Fruit fly (Drosophila melanogaster) whole organism, embryonic: ENCODE measurements around the gene mRpL15.

ENCODE experiments used
- Asciz ChIP-seq: fragments of 200-800 bp; sonication (Bioruptor generic); optimal IDR thresholded peaks from 2 replicates; lab custom pipeline; 2017; ENCODE audit warnings: missing biosample characterization, mild to moderate bottlenecking, missing genetic modification characterization, missing genetic modification reagents
- Atf6 ChIP-seq: fragments of 200-800 bp; sonication (Bioruptor generic); IDR thresholded peaks from 2 replicates; pipeline ENCODE4 v1.3.6; 2022; ENCODE audit warnings: missing biosample characterization, missing genetic modification characterization
- Bdp1 ChIP-seq: fragments of 200-800 bp; sonication (Bioruptor generic); optimal IDR thresholded peaks from 3 replicates; lab custom pipeline; 2016; ENCODE audit warnings: missing biosample characterization, missing genetic modification characterization
- CG10274 ChIP-seq: fragments of 200-800 bp; sonication (Bioruptor generic); optimal IDR thresholded peaks from 3 replicates; lab custom pipeline; 2017; ENCODE audit warnings: missing biosample characterization, mild to moderate bottlenecking, missing genetic modification characterization
- CG12391 ChIP-seq: fragments of 200-800 bp; sonication (Bioruptor generic); optimal IDR thresholded peaks from 3 replicates; lab custom pipeline; 2018; ENCODE audit warnings: missing biosample characterization, mild to moderate bottlenecking, missing genetic modification characterization, moderate library complexity
- CG12942 ChIP-seq: fragments of 200-800 bp; sonication (Bioruptor generic); optimal IDR thresholded peaks from 3 replicates; lab custom pipeline; 2016; ENCODE audit warnings: missing biosample characterization, missing genetic modification characterization
- CG14441 ChIP-seq: fragments of 200-800 bp; sonication (Bioruptor generic); IDR thresholded peaks from 2 replicates; pipeline ENCODE4 v1.3.6; 2022; ENCODE audit warnings: missing biosample characterization, missing genetic modification characterization
- CG1529 ChIP-seq: fragments of 200-800 bp; sonication (Bioruptor generic); optimal IDR thresholded peaks from 3 replicates; lab custom pipeline; 2018; ENCODE audit warnings: missing biosample characterization, missing genetic modification characterization
- CG15479 ChIP-seq: fragments of 200-800 bp; sonication (Bioruptor generic); optimal IDR thresholded peaks from 3 replicates; lab custom pipeline; 2019; ENCODE audit warnings: missing biosample characterization, mild to moderate bottlenecking, missing genetic modification characterization, moderate library complexity
- CG16813 ChIP-seq: fragments of 200-800 bp; sonication (Bioruptor generic); IDR thresholded peaks from 3 replicates; pipeline ENCODE4 v1.3.6; 2022; ENCODE audit warnings: missing biosample characterization, missing genetic modification characterization; ENCODE audit not compliant: partially characterized antibody
- CG18599 ChIP-seq: fragments of 200-800 bp; sonication (Bioruptor generic); optimal IDR thresholded peaks from 3 replicates; lab custom pipeline; 2017; ENCODE audit warnings: missing biosample characterization, missing genetic modification characterization, mild to moderate bottlenecking, moderate library complexity, missing genetic modification reagents
- CG31441 ChIP-seq: fragments of 200-800 bp; sonication (Bioruptor generic); IDR thresholded peaks from 2 replicates; pipeline ENCODE4 v1.3.6; 2022; ENCODE audit warnings: missing biosample characterization, missing genetic modification characterization
- CG3726 ChIP-seq: fragments of 200-800 bp; sonication (Bioruptor generic); IDR thresholded peaks from 3 replicates; pipeline ENCODE4, ENCODE4 v1.3.6; 2022; ENCODE audit warnings: missing biosample characterization, missing genetic modification characterization
- CG4328 ChIP-seq: fragments of 200-800 bp; sonication (Bioruptor generic); optimal IDR thresholded peaks from 3 replicates; lab custom pipeline; 2017; ENCODE audit warnings: missing biosample characterization, missing genetic modification reagents, missing genetic modification characterization
- CG4820 ChIP-seq: fragments of 200-800 bp; sonication (Bioruptor generic); optimal IDR thresholded peaks from 3 replicates; lab custom pipeline; 2016; ENCODE audit warnings: missing biosample characterization, missing genetic modification characterization
- CG5180 ChIP-seq: fragments of 200-800 bp; sonication (Bioruptor generic); optimal IDR thresholded peaks from 3 replicates; lab custom pipeline; 2017; ENCODE audit warnings: missing biosample characterization, missing genetic modification characterization, mild to moderate bottlenecking, moderate library complexity, missing genetic modification reagents
- CG6254 ChIP-seq: fragments of 200-800 bp; sonication (Bioruptor generic); optimal IDR thresholded peaks from 3 replicates; lab custom pipeline; 2017; ENCODE audit warnings: mild to moderate bottlenecking, missing biosample characterization, missing genetic modification reagents, missing genetic modification characterization
- CG6765 ChIP-seq: fragments of 200-800 bp; sonication (Bioruptor generic); optimal IDR thresholded peaks from 3 replicates; lab custom pipeline; 2017; ENCODE audit warnings: missing biosample characterization, mild to moderate bottlenecking, missing genetic modification characterization
- CG7745 ChIP-seq: fragments of 200-800 bp; sonication (Bioruptor generic); optimal IDR thresholded peaks from 2 replicates; lab custom pipeline; 2018; ENCODE audit warnings: missing biosample characterization, mild to moderate bottlenecking, missing genetic modification characterization, moderate library complexity
- CHES-1-like ChIP-seq: fragments of 200-800 bp; sonication (Bioruptor generic); optimal IDR thresholded peaks from 2 replicates; lab custom pipeline; 2016; ENCODE audit warnings: missing biosample characterization, missing genetic modification characterization
- Camta ChIP-seq: fragments of 200-800 bp; sonication (Bioruptor generic); optimal IDR thresholded peaks from 2 replicates; lab custom pipeline; 2016; ENCODE audit warnings: missing biosample characterization, missing genetic modification characterization
- Dref ChIP-seq: fragments of 200-800 bp; sonication (Bioruptor generic); IDR thresholded peaks from 2 replicates; pipeline ENCODE4 v1.3.6; 2022; ENCODE audit warnings: missing biosample characterization, missing genetic modification characterization
- Drgx ChIP-seq: fragments of 200-800 bp; sonication (Bioruptor generic); IDR thresholded peaks from 2 replicates; pipeline ENCODE4 v1.3.6; 2022; ENCODE audit warnings: missing biosample characterization, missing genetic modification characterization
- HLH54F ChIP-seq: fragments of 200-800 bp; sonication (Bioruptor generic); optimal IDR thresholded peaks from 3 replicates; lab custom pipeline; 2016; ENCODE audit warnings: missing biosample characterization, missing genetic modification characterization
- Kr ChIP-seq: fragments of 200-800 bp; sonication (Bioruptor generic); optimal IDR thresholded peaks from 2 replicates; lab custom pipeline; 2017; ENCODE audit warnings: missing biosample characterization, mild to moderate bottlenecking, missing genetic modification characterization
- Lim3 ChIP-seq: fragments of 200-800 bp; sonication (Bioruptor generic); IDR thresholded peaks from 2 replicates; pipeline ENCODE4 v1.3.6; 2022; ENCODE audit warnings: missing biosample characterization, missing genetic modification characterization
- MTF-1 ChIP-seq: fragments of 200-800 bp; sonication (Bioruptor generic); optimal IDR thresholded peaks from 2 replicates; lab custom pipeline; 2018; ENCODE audit warnings: missing biosample characterization, mild to moderate bottlenecking, missing genetic modification characterization, borderline replicate concordance
- NC2α ChIP-seq: fragments of 200-800 bp; sonication (Bioruptor generic); optimal IDR thresholded peaks from 2 replicates; lab custom pipeline; 2016; ENCODE audit warnings: missing biosample characterization, missing genetic modification characterization
- NK7.1 ChIP-seq: fragments of 200-800 bp; sonication (Bioruptor generic); optimal IDR thresholded peaks from 3 replicates; lab custom pipeline; 2016; ENCODE audit warnings: missing biosample characterization, missing genetic modification characterization
- Neu2 ChIP-seq: fragments of 200-800 bp; sonication (Bioruptor generic); optimal IDR thresholded peaks from 3 replicates; lab custom pipeline; 2016; ENCODE audit warnings: missing biosample characterization, missing genetic modification characterization, borderline replicate concordance
- Nf-YC ChIP-seq: fragments of 200-800 bp; optimal IDR thresholded peaks from 3 replicates; lab custom pipeline; 2019; ENCODE audit warnings: missing biosample characterization, mild to moderate bottlenecking, missing genetic modification characterization, moderate library complexity
- Opbp ChIP-seq: fragments of 200-800 bp; sonication (Bioruptor generic); IDR thresholded peaks from 3 replicates; pipeline ENCODE4 v1.3.6; 2022; ENCODE audit warnings: missing biosample characterization, missing genetic modification characterization; ENCODE audit not compliant: partially characterized antibody
- Scr ChIP-seq: fragments of 200-800 bp; sonication (Bioruptor generic); IDR thresholded peaks from 2 replicates; pipeline ENCODE4 v1.3.6; 2022; ENCODE audit warnings: missing biosample characterization, missing genetic modification characterization; ENCODE audit not compliant: partially characterized antibody
- Side ChIP-seq: fragments of 200-800 bp; sonication (Bioruptor generic); optimal IDR thresholded peaks from 2 replicates; lab custom pipeline; 2016; ENCODE audit warnings: missing biosample characterization, missing genetic modification characterization
- Ssrp ChIP-seq: fragments of 200-800 bp; sonication (Bioruptor generic); optimal IDR thresholded peaks from 2 replicates; lab custom pipeline; 2018; ENCODE audit warnings: missing biosample characterization, mild to moderate bottlenecking, missing genetic modification characterization, moderate library complexity
- bowl ChIP-seq: fragments of 200-800 bp; sonication (Bioruptor generic); IDR thresholded peaks from 2 replicates; pipeline ENCODE4 v1.3.6; 2022; ENCODE audit warnings: missing biosample characterization, missing genetic modification characterization
- cad ChIP-seq: fragments of >200 bp; optimal IDR thresholded peaks from 2 replicates; lab custom pipeline; 2017; ENCODE audit warnings: missing biosample characterization, missing genetic modification characterization
- dmrt11E ChIP-seq: fragments of 200-800 bp; sonication (Bioruptor generic); optimal IDR thresholded peaks from 3 replicates; lab custom pipeline; 2018; ENCODE audit warnings: missing biosample characterization, mild to moderate bottlenecking, missing genetic modification characterization, moderate library complexity
- hb ChIP-seq: fragments of 200-800 bp; sonication (Bioruptor generic); IDR thresholded peaks from 3 replicates; pipeline ENCODE4 v1.3.6; 2022; ENCODE audit warnings: missing biosample characterization, missing genetic modification characterization; ENCODE audit not compliant: partially characterized antibody
- ind ChIP-seq: fragments of 200-800 bp; sonication (Bioruptor generic); optimal IDR thresholded peaks from 3 replicates; lab custom pipeline; 2016; ENCODE audit warnings: missing biosample characterization, missing genetic modification characterization
- peb ChIP-seq: fragments of 200-800 bp; sonication (Bioruptor generic); IDR thresholded peaks from 2 replicates; pipeline ENCODE4 v1.3.6; 2022; ENCODE audit warnings: missing biosample characterization, missing genetic modification characterization
- pfk ChIP-seq: fragments of 200-800 bp; sonication (Bioruptor generic); optimal IDR thresholded peaks from 2 replicates; lab custom pipeline; 2018; ENCODE audit warnings: missing biosample characterization, mild to moderate bottlenecking, missing genetic modification characterization, moderate library complexity
- pros ChIP-seq: fragments of 200-800 bp; sonication (Bioruptor generic); optimal IDR thresholded peaks from 3 replicates; lab custom pipeline; 2019; ENCODE audit warnings: missing biosample characterization, mild to moderate bottlenecking, missing genetic modification characterization, moderate library complexity
- pzg ChIP-seq: fragments of 200-800 bp; sonication (Bioruptor generic); optimal IDR thresholded peaks from 3 replicates; lab custom pipeline; 2018; ENCODE audit warnings: missing biosample characterization, mild to moderate bottlenecking, missing genetic modification characterization, moderate library complexity
- sr ChIP-seq: fragments of 200-800 bp; sonication (Bioruptor generic); IDR thresholded peaks from 3 replicates; pipeline ENCODE4 v1.3.6; 2022; ENCODE audit warnings: missing biosample characterization, missing genetic modification characterization
- tin ChIP-seq: fragments of 200-800 bp; sonication (Bioruptor generic); optimal IDR thresholded peaks from 3 replicates; lab custom pipeline; 2016; ENCODE audit warnings: missing biosample characterization, missing genetic modification characterization
- trem ChIP-seq: fragments of 200-800 bp; optimal IDR thresholded peaks from 3 replicates; lab custom pipeline; 2019; ENCODE audit warnings: missing biosample characterization, mild to moderate bottlenecking, missing genetic modification characterization, moderate library complexity

The mRpL15 gene

dm6 chr3L:20398243-20399222 is 37.5 kb downstream of the mRpL15 start (continued):
- TF ChIP-seq HLH54F (GFP tag; lab: Kevin White, UChicago) (peak; percentile 65), hb (no peak), bowl (GFP tag; lab: Robert Waterston, UW) (0 out of 2 replicates have a peak, but pooled peaks have one; percentile 13), CG6765 (GFP tag; lab: Kevin White, UChicago) (peak; percentile 78), Neu2 (GFP tag; lab: Kevin White, UChicago) (no peak), pzg (GFP tag; lab: Kevin White, UChicago) (no peak), CG12391 (peak; percentile 90), pfk (GFP tag; lab: Kevin White, UChicago) (no peak), NC2α (GFP tag; lab: Kevin White, UChicago) (peak; percentile 42), Kr (GFP tag; lab: Kevin White, UChicago) (no peak), trem (tag; lab: Kevin White, UChicago) (peak; percentile 77), CG18599 (GFP tag; lab: Kevin White, UChicago) (peak; percentile 85), cad (GFP tag; lab: Kevin White, UChicago) (no peak), CG14441 (peak; percentile 79), Camta (GFP tag; lab: Kevin White, UChicago) (peak; percentile 60), Ssrp (tag; lab: Kevin White, UChicago) (peak; percentile 86), MTF-1 (GFP tag; lab: Kevin White, UChicago) (no peak), CG15479 (GFP tag; lab: Kevin White, UChicago) (no peak), CG1529 (GFP tag; lab: Kevin White, UChicago) (peak; percentile 86), pros (no peak), CG7745 (tag; lab: Kevin White, UChicago) (no peak), Dref (GFP tag; lab: Robert Waterston, UW) (no peak), dmrt11E (tag; lab: Kevin White, UChicago) (peak; percentile 70), CG10274 (GFP tag; lab: Kevin White, UChicago) (peak; percentile 51), CG31441 (GFP tag; lab: Robert Waterston, UW) (peak; percentile 86), Asciz (GFP tag; lab: Kevin White, UChicago) (peak; percentile 89), CG5180 (GFP tag; lab: Kevin White, UChicago) (peak; percentile 74), CG3726 (GFP tag; lab: Robert Waterston, UW) (no peak), tin (peak; percentile 80), CG4328 (GFP tag; lab: Kevin White, UChicago) (peak; percentile 67), CG12942 (GFP tag; lab: Kevin White, UChicago) (peak; percentile 79), Opbp (GFP tag; lab: Robert Waterston, UW) (no peak), ind (GFP tag; lab: Kevin White, UChicago) (peak; percentile 85), Atf6 (GFP tag; lab: Robert Waterston, UW) (peak; percentile 84), Side (GFP tag; lab: Kevin White, UChicago) (peak; percentile 55), Nf-YC (tag; lab: Kevin White, UChicago) (peak; percentile 77), NK7.1 (GFP tag; lab: Kevin White, UChicago) (peak; percentile 54), sr (no peak), Bdp1 (GFP tag; lab: Kevin White, UChicago) (peak; percentile 63), CHES-1-like (peak; percentile 50), CG4820 (GFP tag; lab: Kevin White, UChicago) (peak; percentile 74), Drgx (GFP tag; lab: Robert Waterston, UW) (peak; percentile 78), peb (GFP tag; lab: Robert Waterston, UW) (peak; percentile 51; the same call in 1 of the 2 replicates), Lim3 (GFP tag; lab: Robert Waterston, UW) (0 out of 2 replicates have a peak, but pooled peaks have one; percentile 15), Scr (no peak), CG16813 (GFP tag; lab: Robert Waterston, UW) (no peak), CG6254 (GFP tag; lab: Kevin White, UChicago) (peak; percentile 44)
